Worm (Caenorhabditis elegans) whole organism, mixed stage, embryonic: ENCODE measurements around the gene Y67D8A.2.

Experiments
- ceh-39 ChIP-seq: fragments of 150-350 bp; optimal IDR thresholded peaks from 2 replicates; lab custom pipeline; 2014; ENCODE audit warnings: missing biosample characterization, missing genetic modification characterization
- flh-1 ChIP-seq: fragments of 200-800 bp; sonication (Bioruptor generic); optimal IDR thresholded peaks from 2 replicates; lab custom pipeline; 2018; ENCODE audit warnings: mild to moderate bottlenecking, missing genetic modification characterization, moderate library complexity, missing compliant biosample characterization
- lin-13 ChIP-seq: fragments of 150-350 bp; optimal IDR thresholded peaks from 2 replicates; lab custom pipeline; 2014; ENCODE audit warnings: missing biosample characterization, missing genetic modification characterization
- lin-32 ChIP-seq: fragments of 200-800 bp; sonication (Bioruptor generic); optimal IDR thresholded peaks from 2 replicates; lab custom pipeline; 2018; ENCODE audit warnings: mild to moderate bottlenecking, missing genetic modification characterization, missing compliant biosample characterization
- nhr-237 ChIP-seq: fragments of 150-350 bp; optimal IDR thresholded peaks from 2 replicates; lab custom pipeline; 2014; ENCODE audit warnings: missing biosample characterization, missing genetic modification characterization
- nhr-76 ChIP-seq: sonication (generic microtip); optimal IDR thresholded peaks from 2 replicates; lab custom pipeline; 2017; ENCODE audit warnings: missing biosample characterization, missing genetic modification characterization
- pha-4 ChIP-seq: fragments of 150-350 bp; optimal IDR thresholded peaks from 2 replicates; lab custom pipeline; 2018; ENCODE audit warnings: missing biosample characterization, missing genetic modification reagents, missing genetic modification characterization
- sptf-1 ChIP-seq: sonication (generic microtip); optimal IDR thresholded peaks from 2 replicates; lab custom pipeline; 2017; ENCODE audit warnings: mild to moderate bottlenecking, missing genetic modification characterization, moderate library complexity, missing compliant biosample characterization
- unc-62 ChIP-seq: fragments of 150-350 bp; optimal IDR thresholded peaks from 2 replicates; lab custom pipeline; 2014; ENCODE audit warnings: missing biosample characterization, missing genetic modification reagents, missing genetic modification characterization

- TF ChIP-seq nhr-237 (no peak), pha-4 (tag; lab: Kevin White, UChicago) (no peak), nhr-76 (tag; lab: Kevin White, UChicago) (no peak), lin-32 (no peak), ceh-39 (tag; lab: Kevin White, UChicago) (no peak), lin-13 (no peak), sptf-1 (tag; lab: Kevin White, UChicago) (no peak), unc-62 (no peak), flh-1 (no peak)
Measured at ce11 chrIV:3252047-3252446, 29.8 kb downstream of the Y67D8A.2 start.
